Worm (Caenorhabditis elegans) whole organism, mixed stage, embryonic: ENCODE measurements around the gene C05D11.8.

Experiments used
- M03D4.4 ChIP-seq: sonication (generic microtip); optimal IDR thresholded peaks from 2 replicates; lab custom pipeline; 2017; ENCODE audit warnings: mild to moderate bottlenecking, missing genetic modification characterization, missing compliant biosample characterization
- bed-3 ChIP-seq: fragments of 200-800 bp; sonication (Bioruptor generic); optimal IDR thresholded peaks from 3 replicates; lab custom pipeline; 2018; ENCODE audit warnings: mild to moderate bottlenecking, missing genetic modification characterization, moderate library complexity, missing compliant biosample characterization
- blmp-1 ChIP-seq: fragments of 150-350 bp; optimal IDR thresholded peaks from 2 replicates; lab custom pipeline; 2014; ENCODE audit warnings: missing biosample characterization, missing genetic modification characterization
- ceh-39 ChIP-seq: fragments of 150-350 bp; optimal IDR thresholded peaks from 2 replicates; lab custom pipeline; 2014; ENCODE audit warnings: missing biosample characterization, missing genetic modification characterization
- ceh-43 ChIP-seq: fragments of 200-800 bp; sonication (Bioruptor generic); optimal IDR thresholded peaks from 2 replicates; lab custom pipeline; 2018; ENCODE audit warnings: mild to moderate bottlenecking, missing genetic modification characterization, moderate library complexity, missing compliant biosample characterization
- ceh-83 ChIP-seq: fragments of 200-800 bp; sonication (Bioruptor generic); optimal IDR thresholded peaks from 2 replicates; lab custom pipeline; 2018; ENCODE audit warnings: mild to moderate bottlenecking, missing genetic modification characterization, missing compliant biosample characterization
- cnd-1 ChIP-seq: fragments of 200-800 bp; sonication (Bioruptor generic); optimal IDR thresholded peaks from 2 replicates; lab custom pipeline; 2018; ENCODE audit warnings: mild to moderate bottlenecking, missing genetic modification characterization, missing compliant biosample characterization
- drap-1 ChIP-seq: fragments of 200-800 bp; sonication (Bioruptor generic); optimal IDR thresholded peaks from 3 replicates; lab custom pipeline; 2018; ENCODE audit warnings: mild to moderate bottlenecking, missing genetic modification characterization, missing compliant biosample characterization
- elt-1 ChIP-seq: sonication (generic microtip); optimal IDR thresholded peaks from 2 replicates; lab custom pipeline; 2017; ENCODE audit warnings: missing genetic modification characterization, mild to moderate bottlenecking, missing compliant biosample characterization, antibody characterized with exemption, moderate library complexity, borderline replicate concordance; ENCODE audit not compliant: insufficient read depth
- flh-1 ChIP-seq: fragments of 200-800 bp; sonication (Bioruptor generic); optimal IDR thresholded peaks from 2 replicates; lab custom pipeline; 2018; ENCODE audit warnings: mild to moderate bottlenecking, missing genetic modification characterization, moderate library complexity, missing compliant biosample characterization
- ham-2 ChIP-seq: fragments of 200-800 bp; sonication (Bioruptor generic); optimal IDR thresholded peaks from 2 replicates; lab custom pipeline; 2018; ENCODE audit warnings: mild to moderate bottlenecking, missing genetic modification characterization, missing compliant biosample characterization
- hlh-1 ChIP-seq: fragments of 150-350 bp; optimal IDR thresholded peaks from 2 replicates; lab custom pipeline; 2014; ENCODE audit warnings: missing biosample characterization, missing genetic modification reagents, missing genetic modification characterization
- lin-13 ChIP-seq: fragments of 150-350 bp; optimal IDR thresholded peaks from 2 replicates; lab custom pipeline; 2014; ENCODE audit warnings: missing biosample characterization, missing genetic modification characterization
- lin-32 ChIP-seq: fragments of 200-800 bp; sonication (Bioruptor generic); optimal IDR thresholded peaks from 2 replicates; lab custom pipeline; 2018; ENCODE audit warnings: mild to moderate bottlenecking, missing genetic modification characterization, missing compliant biosample characterization
- lsy-2 ChIP-seq: fragments of 150-350 bp; optimal IDR thresholded peaks from 2 replicates; lab custom pipeline; 2014; ENCODE audit warnings: missing biosample characterization, missing genetic modification characterization
- mab-5 ChIP-seq: fragments of 150-350 bp; optimal IDR thresholded peaks from 2 replicates; lab custom pipeline; 2014; ENCODE audit warnings: missing biosample characterization, missing genetic modification characterization
- mls-2 ChIP-seq: sonication (generic microtip); optimal IDR thresholded peaks from 2 replicates; lab custom pipeline; 2016; ENCODE audit warnings: mild to moderate bottlenecking, missing genetic modification characterization, moderate library complexity, missing compliant biosample characterization
- nhr-12 ChIP-seq: fragments of 150-350 bp; optimal IDR thresholded peaks from 2 replicates; lab custom pipeline; 2014; ENCODE audit warnings: missing biosample characterization, missing genetic modification characterization
- nhr-2 ChIP-seq: fragments of 150-350 bp; optimal IDR thresholded peaks from 2 replicates; lab custom pipeline; 2014; ENCODE audit warnings: missing biosample characterization, missing genetic modification characterization
- nhr-237 ChIP-seq: fragments of 150-350 bp; optimal IDR thresholded peaks from 2 replicates; lab custom pipeline; 2014; ENCODE audit warnings: missing biosample characterization, missing genetic modification characterization
- nhr-28 ChIP-seq: fragments of 150-350 bp; optimal IDR thresholded peaks from 2 replicates; lab custom pipeline; 2014; ENCODE audit warnings: missing biosample characterization, missing genetic modification characterization
- nhr-76 ChIP-seq: sonication (generic microtip); optimal IDR thresholded peaks from 2 replicates; lab custom pipeline; 2017; ENCODE audit warnings: missing biosample characterization, missing genetic modification characterization
- pha-4 ChIP-seq: fragments of 150-350 bp; optimal IDR thresholded peaks from 2 replicates; lab custom pipeline; 2018; ENCODE audit warnings: missing biosample characterization, missing genetic modification reagents, missing genetic modification characterization
- sem-2 ChIP-seq: fragments of 200-800 bp; sonication (Bioruptor generic); optimal IDR thresholded peaks from 2 replicates; lab custom pipeline; 2018; ENCODE audit warnings: mild to moderate bottlenecking, missing genetic modification characterization, missing compliant biosample characterization
- snpc-4 ChIP-seq: fragments of 150-350 bp; optimal IDR thresholded peaks from 2 replicates; lab custom pipeline; 2014; ENCODE audit warnings: missing biosample characterization, missing genetic modification characterization
- tbx-8 ChIP-seq: fragments of 200-800 bp; sonication (Bioruptor generic); optimal IDR thresholded peaks from 2 replicates; lab custom pipeline; 2018; ENCODE audit warnings: mild to moderate bottlenecking, missing genetic modification characterization, moderate library complexity, missing compliant biosample characterization
- unc-120 ChIP-seq: sonication (generic microtip); optimal IDR thresholded peaks from 2 replicates; lab custom pipeline; 2017; ENCODE audit warnings: missing genetic modification characterization, missing compliant biosample characterization; ENCODE audit not compliant: poor library complexity, severe bottlenecking
- unc-62 ChIP-seq: fragments of 150-350 bp; optimal IDR thresholded peaks from 2 replicates; lab custom pipeline; 2014; ENCODE audit warnings: missing biosample characterization, missing genetic modification reagents, missing genetic modification characterization
- zip-8 ChIP-seq: fragments of 150-350 bp; optimal IDR thresholded peaks from 2 replicates; lab custom pipeline; 2014; ENCODE audit warnings: missing biosample characterization, missing genetic modification characterization
- ztf-11 ChIP-seq: fragments of 150-350 bp; optimal IDR thresholded peaks from 2 replicates; lab custom pipeline; 2014; ENCODE audit warnings: missing biosample characterization, missing genetic modification characterization

Gene C05D11.8

ce11 chrIII:6420201-6420600, 6.9 kb downstream of the C05D11.8 start:
- peak; percentile 10 for TF ChIP-seq hlh-1
- TF ChIP-seq ceh-83 (GFP tag; lab: Kevin White, UChicago): no peak

- TF ChIP-seq nhr-28 (tag; lab: Kevin White, UChicago): no peak
- TF ChIP-seq ceh-43: no peak
- TF ChIP-seq lin-32 (GFP tag; lab: Kevin White, UChicago): no peak
- TF ChIP-seq zip-8: no peak
- TF ChIP-seq lsy-2 (tag; lab: Kevin White, UChicago): no peak
- TF ChIP-seq M03D4.4: no peak
- no peak for TF ChIP-seq pha-4 (tag; lab: Kevin White, UChicago)
- TF ChIP-seq mls-2 (tag; lab: Kevin White, UChicago): no peak
- no peak for TF ChIP-seq snpc-4 (tag; lab: Kevin White, UChicago)
- TF ChIP-seq sem-2: no peak
These were observed 7.6 kb downstream of the C05D11.8 start, which contains the start of gene atgl-1 for ce11 chrIII:6419409-6419944. TSS of gene atgl-1 (minus strand) at chrIII:6419459.

ce11 chrIII:6418254-6418653, 8.9 kb downstream of the C05D11.8 start:
- TF ChIP-seq nhr-2 (tag; lab: Kevin White, UChicago) (no peak), mab-5 (tag; lab: Kevin White, UChicago) (no peak), hlh-1 (no peak), bed-3 (GFP tag; lab: Kevin White, UChicago) (no peak), lin-13 (tag; lab: Kevin White, UChicago) (no peak), unc-62 (no peak), M03D4.4 (no peak), nhr-12 (tag; lab: Kevin White, UChicago) (no peak), tbx-8 (GFP tag; lab: Kevin White, UChicago) (no peak), ham-2 (GFP tag; lab: Kevin White, UChicago) (no peak), ztf-11 (tag; lab: Kevin White, UChicago) (no peak), unc-120 (tag; lab: Kevin White, UChicago) (no peak), ceh-43 (no peak), sem-2 (no peak)

- TF ChIP-seq ceh-39 (tag; lab: Kevin White, UChicago) (no peak), nhr-76 (tag; lab: Kevin White, UChicago) (no peak), nhr-237 (tag; lab: Kevin White, UChicago) (no peak), tbx-8 (GFP tag; lab: Kevin White, UChicago) (no peak), unc-62 (no peak)
- TF ChIP-seq, all 35 proteins: peak for 0
These were observed 11.7 kb downstream of the C05D11.8 start, which contains the start of gene nas-4 for ce11 chrIII:6415306-6415973. TSS of gene nas-4 (minus strand) at chrIII:6415656.

ce11 chrIII:6411914-6412313, 15.2 kb downstream of the C05D11.8 start, which contains the start of gene C05D11.5:
TSS of gene C05D11.5 (minus strand) at chrIII:6412014.
- TF ChIP-seq cnd-1 (tag; lab: Kevin White, UChicago) (no peak), nhr-28 (tag; lab: Kevin White, UChicago) (no peak), nhr-237 (tag; lab: Kevin White, UChicago) (no peak), nhr-12 (tag; lab: Kevin White, UChicago) (no peak), unc-62 (no peak), tbx-8 (GFP tag; lab: Kevin White, UChicago) (no peak), lin-13 (tag; lab: Kevin White, UChicago) (no peak), M03D4.4 (no peak), hlh-1 (no peak), mls-2 (tag; lab: Kevin White, UChicago) (no peak), lin-32 (GFP tag; lab: Kevin White, UChicago) (no peak)

ce11 chrIII:6411430-6411829, 15.7 kb downstream of the C05D11.8 start:
- TF ChIP-seq blmp-1 (no peak), lin-32 (GFP tag; lab: Kevin White, UChicago) (no peak), bed-3 (GFP tag; lab: Kevin White, UChicago) (no peak), pha-4 (tag; lab: Kevin White, UChicago) (no peak), ham-2 (GFP tag; lab: Kevin White, UChicago) (no peak), nhr-12 (tag; lab: Kevin White, UChicago) (no peak), drap-1 (GFP tag; lab: Kevin White, UChicago) (no peak), elt-1 (tag; lab: Kevin White, UChicago) (no peak), snpc-4 (tag; lab: Kevin White, UChicago) (no peak), nhr-2 (tag; lab: Kevin White, UChicago) (no peak), nhr-76 (tag; lab: Kevin White, UChicago) (no peak), nhr-237 (tag; lab: Kevin White, UChicago) (no peak), ceh-43 (no peak), flh-1 (no peak), M03D4.4 (no peak), cnd-1 (tag; lab: Kevin White, UChicago) (no peak), lin-13 (tag; lab: Kevin White, UChicago) (no peak), unc-120 (tag; lab: Kevin White, UChicago) (no peak), hlh-1 (no peak)
